Fruit fly (Drosophila melanogaster): ENCODE measurements around the gene kirre.

kirre gene

DNA sequence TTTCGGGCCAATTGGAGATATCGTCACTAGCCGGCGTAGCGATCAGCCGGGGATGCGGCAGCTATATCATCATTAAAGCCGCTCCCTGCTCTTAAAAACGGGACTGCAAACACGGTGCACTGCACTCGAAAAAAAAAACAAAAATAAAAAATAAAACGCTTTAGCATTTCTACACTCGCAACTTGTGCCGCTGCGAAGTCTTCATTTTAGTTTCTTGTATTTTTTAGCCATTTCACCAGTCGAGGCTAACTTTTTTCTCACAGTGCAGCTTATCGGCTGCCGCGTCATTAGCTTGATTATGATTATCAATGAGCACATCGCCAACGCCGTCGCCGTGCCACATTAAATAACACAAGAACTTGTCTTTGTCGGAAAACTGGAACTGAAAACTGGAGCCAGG lies 345.7 kb downstream of the kirre start:
- TF ChIP-seq CG6854 (GFP tag; optimal IDR thresholded peaks at IDR 0.05) (no peak), CG34406 (GFP tag; optimal IDR thresholded peaks at IDR 0.05) (peak; percentile 61), CG7368 (GFP tag; optimal IDR thresholded peaks at IDR 0.05) (peak; percentile 39), CG3919 (GFP tag; optimal IDR thresholded peaks at IDR 0.05) (peak; percentile 54), CG9139 (GFP tag; optimal IDR thresholded peaks at IDR 0.05) (no peak), dac (GFP tag; optimal IDR thresholded peaks at IDR 0.05) (peak; percentile 10), CG3032 (tag; optimal IDR thresholded peaks at IDR 0.05) (peak; percentile 20), Gug (GFP tag; IDR thresholded peaks at IDR 0.05) (peak; percentile 57), Sox15 (GFP tag; optimal IDR thresholded peaks at IDR 0.05) (peak; percentile 24), Ets21C (GFP tag; optimal IDR thresholded peaks at IDR 0.05) (peak; percentile 58), CG10669 (GFP tag; optimal IDR thresholded peaks at IDR 0.05) (peak; percentile 29), fd59A (GFP tag; optimal IDR thresholded peaks at IDR 0.05) (peak; percentile 49), CG16779 (tag; optimal IDR thresholded peaks at IDR 0.05) (no peak), fkh (GFP tag; optimal IDR thresholded peaks at IDR 0.05) (no peak), Lpt (GFP tag; optimal IDR thresholded peaks at IDR 0.05) (peak; percentile 47), vri (GFP tag; optimal IDR thresholded peaks at IDR 0.05) (peak; percentile 12), cyc (GFP tag; optimal IDR thresholded peaks at IDR 0.05) (peak; percentile 50), CG8319 (GFP tag; optimal IDR thresholded peaks at IDR 0.05) (no peak), pdm3 (GFP tag; optimal IDR thresholded peaks at IDR 0.05) (peak; percentile 75), svp (GFP tag) (peak; percentile 87), net (GFP tag; optimal IDR thresholded peaks at IDR 0.05) (peak; percentile 40), salr (GFP tag; optimal IDR thresholded peaks at IDR 0.05) (peak; percentile 34 to 37), CG8119 (GFP tag; IDR thresholded peaks at IDR 0.05) (0 out of 3 replicates have a peak, but pooled peaks have one; percentile 39), ss (GFP tag; optimal IDR thresholded peaks at IDR 0.05) (peak; percentile 10 to 39), OdsH (GFP tag; optimal IDR thresholded peaks at IDR 0.05) (peak; percentile 63), CG10631 (GFP tag; optimal IDR thresholded peaks at IDR 0.05) (peak; percentile 72), lz (GFP tag; optimal IDR thresholded peaks at IDR 0.05) (peak; percentile 70), CG6163 (GFP tag; IDR thresholded peaks at IDR 0.05) (peak; percentile 81), Met (GFP tag; optimal IDR thresholded peaks at IDR 0.05) (peak; percentile 70), Smox (GFP tag; optimal IDR thresholded peaks at IDR 0.05) (peak; percentile 61), fd85E (GFP tag; optimal IDR thresholded peaks at IDR 0.05) (no peak), Eip93F (GFP tag; optimal IDR thresholded peaks at IDR 0.05) (no peak), Eip75B (GFP tag; optimal IDR thresholded peaks at IDR 0.05) (peak; percentile 69), CG31627 (GFP tag; optimal IDR thresholded peaks at IDR 0.05) (peak; percentile 77), Eip78C (GFP tag) (peak; percentile 88), Ets96B (tag; optimal IDR thresholded peaks at IDR 0.05) (no peak), CG11902 (GFP tag; optimal IDR thresholded peaks at IDR 0.05) (peak; percentile 23), spab (GFP tag; optimal IDR thresholded peaks at IDR 0.05) (peak; percentile 2), acj6 (GFP tag; optimal IDR thresholded peaks at IDR 0.05) (peak; percentile 66), Hr38 (GFP tag; optimal IDR thresholded peaks at IDR 0.05) (no peak), CG1621 (tag; optimal IDR thresholded peaks at IDR 0.05) (peak; percentile 42), CG6276 (GFP tag; optimal IDR thresholded peaks at IDR 0.05) (no peak), CG15336 (GFP tag; IDR thresholded peaks at IDR 0.05) (0 out of 2 replicates have a peak, but pooled peaks have one; percentile 27), CG6792 (GFP tag; optimal IDR thresholded peaks at IDR 0.05) (peak; percentile 64), topi (GFP tag; optimal IDR thresholded peaks at IDR 0.05) (peak; percentile 63), esn (GFP tag; optimal IDR thresholded peaks at IDR 0.05) (peak; percentile 73), CG6808 (GFP tag; optimal IDR thresholded peaks at IDR 0.05) (peak; percentile 31), Hr4 (GFP tag; optimal IDR thresholded peaks at IDR 0.05) (peak; percentile 5), dsx (GFP tag; optimal IDR thresholded peaks at IDR 0.05; ENCODE audit: poor library complexity, severe bottlenecking) (no peak), Sox102F (GFP tag; optimal IDR thresholded peaks at IDR 0.05) (peak; percentile 56), CG4318 (GFP tag; optimal IDR thresholded peaks at IDR 0.05) (peak; percentile 21), CG11762 (GFP tag; optimal IDR thresholded peaks at IDR 0.05; ENCODE audit: insufficient read depth) (no peak)

Data from whole organism, prepupa.